Worm (Caenorhabditis elegans) whole organism, late embryonic: ENCODE data around the gene F49F1.17.

Experiments used
- K02D7.2 ChIP-seq: sonication (generic microtip); optimal IDR thresholded peaks from 2 replicates; lab custom pipeline; 2017; ENCODE audit warnings: mild to moderate bottlenecking, missing genetic modification characterization, missing compliant biosample characterization
- ama-1 ChIP-seq: fragments of 150-350 bp; optimal IDR thresholded peaks from 2 replicates; lab custom pipeline; 2014
- ceh-19 ChIP-seq: fragments of 200-800 bp; sonication (Bioruptor generic); optimal IDR thresholded peaks from 2 replicates; lab custom pipeline; 2018; ENCODE audit warnings: mild to moderate bottlenecking, missing genetic modification characterization, missing compliant biosample characterization
- elt-2 ChIP-seq: sonication (generic microtip); optimal IDR thresholded peaks from 2 replicates; lab custom pipeline; 2016; ENCODE audit warnings: missing genetic modification reagents, missing genetic modification characterization, missing compliant biosample characterization
- fax-1 ChIP-seq: sonication (generic microtip); optimal IDR thresholded peaks from 2 replicates; lab custom pipeline; 2016; ENCODE audit warnings: missing genotype, missing genetic modification characterization, missing compliant biosample characterization
- fkh-10 ChIP-seq: fragments of 150-350 bp; optimal IDR thresholded peaks from 2 replicates; lab custom pipeline; 2014; ENCODE audit warnings: missing biosample characterization, missing genetic modification reagents, missing genetic modification characterization
- hlh-6 ChIP-seq: sonication (generic microtip); optimal IDR thresholded peaks from 2 replicates; lab custom pipeline; 2016; ENCODE audit warnings: missing genotype, missing genetic modification characterization, missing compliant biosample characterization
- mec-3 ChIP-seq: sonication (generic microtip); optimal IDR thresholded peaks from 2 replicates; lab custom pipeline; 2016; ENCODE audit warnings: borderline replicate concordance, missing genetic modification characterization, missing compliant biosample characterization
- nhr-11 ChIP-seq: fragments of 150-350 bp; optimal IDR thresholded peaks from 2 replicates; lab custom pipeline; 2014; ENCODE audit warnings: missing biosample characterization, missing genetic modification characterization
- nhr-232 ChIP-seq: sonication (generic microtip); optimal IDR thresholded peaks from 2 replicates; lab custom pipeline; 2016; ENCODE audit warnings: missing genetic modification characterization, missing compliant biosample characterization
- pag-3 ChIP-seq: sonication (generic microtip); optimal IDR thresholded peaks from 2 replicates; lab custom pipeline; 2016; ENCODE audit warnings: missing compliant biosample characterization, missing genetic modification characterization, borderline replicate concordance
- pha-2 ChIP-seq: sonication (generic microtip); optimal IDR thresholded peaks from 2 replicates; lab custom pipeline; 2017; ENCODE audit warnings: mild to moderate bottlenecking, missing genetic modification characterization, missing compliant biosample characterization
- rnt-1 ChIP-seq: sonication (generic microtip); optimal IDR thresholded peaks from 2 replicates; lab custom pipeline; 2016; ENCODE audit warnings: missing genetic modification characterization, missing compliant biosample characterization
- sox-2 ChIP-seq: fragments of 200-800 bp; sonication (Bioruptor generic); IDR thresholded peaks from 2 replicates; pipeline ENCODE4 v1.3.6; 2022; ENCODE audit warnings: missing genetic modification reagents, missing genetic modification characterization, missing compliant biosample characterization

The F49F1.17 gene

DNA sequence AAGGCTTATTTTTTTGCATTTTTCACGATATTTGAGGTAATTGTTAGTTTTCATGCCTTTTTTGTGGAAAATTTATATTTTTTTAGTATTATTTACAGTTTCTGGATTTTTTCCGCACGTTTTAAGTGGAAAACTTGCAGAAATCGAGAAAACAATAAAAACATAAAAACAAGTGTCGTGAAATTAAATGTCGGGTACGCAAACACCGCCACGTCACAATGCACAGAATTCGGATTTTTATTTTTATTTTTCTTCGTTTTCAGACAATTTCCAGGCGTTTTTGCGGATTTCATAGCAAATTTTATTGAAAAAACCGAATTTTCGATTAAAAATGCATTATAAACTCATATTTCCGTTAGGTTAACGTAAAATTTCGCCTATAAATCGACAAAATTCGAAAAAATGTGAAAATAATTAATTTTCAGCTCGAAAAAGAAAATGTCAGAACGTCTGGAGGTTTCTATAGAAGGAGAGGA lies 49.8 kb downstream of the F49F1.17 start, which contains the start of gene C35B1.2:
Gene C35B1.2 (plus strand): TSS at position 426 of the 476 bp plus-strand sequence.
- TF ChIP-seq mec-3 (tag; lab: Kevin White, UChicago) (no peak), nhr-11 (no peak), ceh-19 (GFP tag; lab: Kevin White, UChicago) (no peak), elt-2 (tag; lab: Kevin White, UChicago) (no peak), fax-1 (tag; lab: Kevin White, UChicago) (no peak), sox-2 (GFP tag; lab: Robert Waterston, UW) (no peak), fkh-10 (GFP tag; lab: Kevin White, UChicago) (no peak), K02D7.2 (tag; lab: Kevin White, UChicago) (no peak), pha-2 (tag; lab: Kevin White, UChicago) (no peak), ama-1 (no peak), hlh-6 (tag; lab: Kevin White, UChicago) (no peak), pag-3 (tag; lab: Kevin White, UChicago) (no peak), rnt-1 (tag; lab: Kevin White, UChicago) (no peak), nhr-232 (tag; lab: Kevin White, UChicago) (no peak)
